Worm (Caenorhabditis elegans): ENCODE measurements around the gene fbxb-99.

The fbxb-99 gene

ce11 chrII:3788356-3788962, 4.8 kb downstream of the fbxb-99 start:
- TF ChIP-seq pqm-1 (tag; optimal IDR thresholded peaks at IDR 0.05) (peak; percentile 7), elt-2 (tag; optimal IDR thresholded peaks at IDR 0.05) (peak; percentile 58), daf-12 (tag; optimal IDR thresholded peaks at IDR 0.05) (no peak), nhr-11 (tag; optimal IDR thresholded peaks at IDR 0.05) (no peak)

DNA sequence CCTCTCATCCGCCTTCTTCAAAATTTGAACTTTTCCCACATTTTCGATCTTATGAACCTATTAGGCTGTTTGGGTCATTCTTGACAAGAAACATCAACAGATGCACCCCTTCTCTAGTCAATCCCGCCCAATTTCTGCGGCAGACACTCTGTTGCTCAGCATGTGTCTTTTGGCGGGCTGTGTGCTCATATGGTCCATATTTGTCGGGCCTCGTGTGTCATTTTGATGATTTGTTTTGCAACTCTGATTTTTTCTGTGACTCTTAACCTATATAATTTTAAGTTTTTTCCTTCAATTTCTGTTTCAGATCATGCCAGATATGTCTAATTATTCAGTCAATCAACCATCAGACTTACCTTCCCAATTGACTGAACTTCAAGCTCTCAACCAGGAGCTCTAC, 6.1 kb downstream of the fbxb-99 start, which contains the start of gene T24E12.13:
Gene T24E12.13 (plus strand): TSS at position 301 of the 400 bp plus-strand sequence.
- TF ChIP-seq ceh-16 (tag; optimal IDR thresholded peaks at IDR 0.05) (no peak), elt-1 (tag; optimal IDR thresholded peaks at IDR 0.05) (no peak), eor-1 (tag; optimal IDR thresholded peaks at IDR 0.05) (no peak), mml-1 (tag; optimal IDR thresholded peaks at IDR 0.05) (no peak), egl-27 (tag; optimal IDR thresholded peaks at IDR 0.05) (no peak), nhr-77 (tag; optimal IDR thresholded peaks at IDR 0.05) (no peak), skn-1 (tag; optimal IDR thresholded peaks at IDR 0.05) (no peak), nhr-11 (tag; optimal IDR thresholded peaks at IDR 0.05) (no peak), elt-3 (tag; optimal IDR thresholded peaks at IDR 0.05) (no peak), nhr-76 (tag; optimal IDR thresholded peaks at IDR 0.05) (no peak)

- TF ChIP-seq nhr-237 (tag; optimal IDR thresholded peaks at IDR 0.05) (no peak), nhr-76 (tag; optimal IDR thresholded peaks at IDR 0.05) (no peak), pha-4 (tag; optimal IDR thresholded peaks at IDR 0.05) (peak; percentile 92), nfya-1 (tag; optimal IDR thresholded peaks at IDR 0.05; ENCODE audit: insufficient read depth) (no peak), aly-2 (tag; optimal IDR thresholded peaks at IDR 0.05) (no peak), jun-1 (tag; optimal IDR thresholded peaks at IDR 0.05) (peak; percentile 96), unc-39 (tag; optimal IDR thresholded peaks at IDR 0.05) (no peak), fos-1 (tag; optimal IDR thresholded peaks at IDR 0.05) (peak; percentile 63), ceh-9 (tag; optimal IDR thresholded peaks at IDR 0.05) (no peak), skn-1 (tag; optimal IDR thresholded peaks at IDR 0.05) (peak; percentile 35), lsy-12 (tag; optimal IDR thresholded peaks at IDR 0.05) (no peak), pqm-1 (tag; optimal IDR thresholded peaks at IDR 0.05) (peak; percentile 100), hmg-11 (tag; optimal IDR thresholded peaks at IDR 0.05) (no peak), egl-27 (tag; optimal IDR thresholded peaks at IDR 0.05) (peak; percentile 46), elt-2 (tag; optimal IDR thresholded peaks at IDR 0.05) (peak; percentile 100), nhr-25 (tag; optimal IDR thresholded peaks at IDR 0.05) (no peak), ZK546.5 (tag; optimal IDR thresholded peaks at IDR 0.05) (no peak)
These were observed 6.7 kb downstream of the fbxb-99 start for ce11 chrII:3786538-3786937.

ce11 chrII:3785756-3786155, 7.5 kb downstream of the fbxb-99 start:
- TF ChIP-seq ztf-11 (tag; optimal IDR thresholded peaks at IDR 0.05) = no peak
- TF ChIP-seq eor-1 (tag; optimal IDR thresholded peaks at IDR 0.05) = no peak
- no peak for TF ChIP-seq nhr-25 (tag; optimal IDR thresholded peaks at IDR 0.05)
- no peak for TF ChIP-seq pqm-1 (tag; optimal IDR thresholded peaks at IDR 0.05)
- no peak for TF ChIP-seq zag-1 (tag; optimal IDR thresholded peaks at IDR 0.05)
- no peak for TF ChIP-seq nhr-11 (tag; optimal IDR thresholded peaks at IDR 0.05)
- no peak for TF ChIP-seq lin-39 (tag; optimal IDR thresholded peaks at IDR 0.05)
- TF ChIP-seq mml-1 (tag; optimal IDR thresholded peaks at IDR 0.05) = no peak
- TF ChIP-seq ama-1 (optimal IDR thresholded peaks at IDR 0.05) = no peak
- no peak for TF ChIP-seq unc-62 (GFP tag; optimal IDR thresholded peaks at IDR 0.05)
- TF ChIP-seq ceh-82 (tag; optimal IDR thresholded peaks at IDR 0.05) = no peak
- no peak for TF ChIP-seq daf-12 (tag; optimal IDR thresholded peaks at IDR 0.05)

DNA sequence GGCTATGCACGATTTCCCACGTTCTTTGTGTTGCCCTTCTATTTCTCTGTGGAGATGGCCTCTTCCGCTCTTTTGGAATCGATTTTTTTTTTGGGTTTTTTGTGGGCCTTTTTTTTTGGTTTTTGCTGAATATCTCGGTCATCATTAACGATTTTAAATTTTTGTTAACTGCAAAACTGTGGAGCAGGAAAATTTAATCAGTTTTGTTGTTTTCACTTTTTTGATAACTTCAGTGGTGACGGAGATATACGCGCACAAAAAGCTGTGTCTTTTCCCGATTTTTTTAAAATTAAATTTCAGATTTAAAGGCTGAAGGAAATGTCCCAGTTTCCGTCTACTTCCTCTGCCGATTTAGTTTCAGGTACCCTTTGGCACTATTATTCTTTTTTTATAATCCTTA, 8.0 kb downstream of the fbxb-99 start, which contains the start of gene T24E12.1:
Gene T24E12.1 (plus strand): TSS at position 301 of the 400 bp plus-strand sequence.
- TF ChIP-seq elt-1 (tag; optimal IDR thresholded peaks at IDR 0.05) (no peak), hmg-11 (tag; optimal IDR thresholded peaks at IDR 0.05) (no peak), ceh-16 (tag; optimal IDR thresholded peaks at IDR 0.05) (no peak), lsy-12 (tag; optimal IDR thresholded peaks at IDR 0.05) (no peak), unc-62 (GFP tag; optimal IDR thresholded peaks at IDR 0.05) (no peak)
